Fruit fly (Drosophila melanogaster): ENCODE data around the gene Root.

DNA sequence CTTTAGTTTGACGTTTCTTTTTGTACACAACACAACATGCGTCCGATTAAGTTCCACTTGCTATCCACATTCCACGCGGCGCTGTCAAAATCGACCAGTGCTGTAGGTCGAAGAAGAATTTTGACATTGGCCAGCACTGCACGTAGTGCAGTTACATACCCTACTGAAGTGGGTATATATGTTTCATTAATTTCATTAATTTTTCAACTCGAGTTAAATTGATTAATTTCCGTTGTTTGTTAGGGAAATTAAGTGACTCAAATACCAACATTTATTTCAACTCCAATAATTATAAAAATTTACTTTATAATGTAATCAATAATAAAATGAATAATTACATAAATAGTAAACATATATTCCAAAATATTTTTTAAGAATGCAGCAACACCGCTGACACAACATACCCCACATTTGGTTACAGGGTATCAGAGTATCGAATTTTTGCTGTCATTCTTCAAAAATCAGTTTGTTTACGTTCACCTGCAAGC lies 4.1 kb upstream of the Root start, which contains the start of the genes eIF4EHP and CG18428:
- peak; percentile 94 for TF ChIP-seq gl (tag; optimal IDR thresholded peaks at IDR 0.05)
- no peak for TF ChIP-seq Ets98B (GFP tag; IDR thresholded peaks at IDR 0.05)
- TF ChIP-seq EcR (GFP tag; optimal IDR thresholded peaks at IDR 0.05) = peak; percentile 78
- TF ChIP-seq CG15710 (tag; optimal IDR thresholded peaks at IDR 0.05) = peak; percentile 100
- peak; percentile 97 for TF ChIP-seq Pif1A (GFP tag; optimal IDR thresholded peaks at IDR 0.05)
- peak; percentile 100 for TF ChIP-seq CG9948 (tag; optimal IDR thresholded peaks at IDR 0.05)
- TF ChIP-seq CG4496 (GFP tag; IDR thresholded peaks at IDR 0.05) = no peak
- TF ChIP-seq CG32121 (GFP tag; IDR thresholded peaks at IDR 0.05) = no peak
- peak; percentile 100 for TF ChIP-seq CG17806 (tag; optimal IDR thresholded peaks at IDR 0.05)
- 0 out of 3 replicates have a peak, but pooled peaks have one; percentile 93 for TF ChIP-seq fd96Ca (GFP tag; IDR thresholded peaks at IDR 0.05)
- TF ChIP-seq CG8301 (tag; optimal IDR thresholded peaks at IDR 0.05) = peak; percentile 100
- TF ChIP-seq CG12605 (GFP tag; IDR thresholded peaks at IDR 0.05) = no peak; the same call in 1 of the 2 replicates
- peak; percentile 90 for TF ChIP-seq Pif1B (GFP tag; optimal IDR thresholded peaks at IDR 0.05)
- TF ChIP-seq CG14655 (GFP tag; optimal IDR thresholded peaks at IDR 0.05) = peak; percentile 100
